Worm (Caenorhabditis elegans) whole organism, midembryonic: Measurements from ENCODE around the gene sma-2.

ENCODE experiments used
- cog-1 ChIP-seq: sonication (generic microtip); optimal IDR thresholded peaks from 2 replicates; lab custom pipeline; 2016; ENCODE audit warnings: missing genetic modification characterization, missing compliant biosample characterization
- flt-1 ChIP-seq: fragments of 200-800 bp; sonication (Bioruptor generic); IDR thresholded peaks from 2 replicates; pipeline ENCODE4 v1.3.6; 2022; ENCODE audit warnings: missing genetic modification characterization, missing compliant biosample characterization
- med-1 ChIP-seq: sonication (generic microtip); optimal IDR thresholded peaks from 2 replicates; lab custom pipeline; 2017; ENCODE audit warnings: missing genetic modification characterization, mild to moderate bottlenecking, missing compliant biosample characterization, antibody characterized with exemption, missing genetic modification reagents; ENCODE audit not compliant: insufficient read depth
- ref-1 ChIP-seq: fragments of 200-800 bp; sonication (Bioruptor generic); conservative IDR thresholded peaks from 2 replicates; pipeline ENCODE4 v1.3.6; 2022; ENCODE audit warnings: missing genetic modification reagents, missing genetic modification characterization, missing compliant biosample characterization
- ztf-23 ChIP-seq: fragments of 200-800 bp; sonication (Bioruptor generic); IDR thresholded peaks from 2 replicates; pipeline ENCODE4 v1.3.6; 2022; ENCODE audit warnings: missing genetic modification reagents, missing genetic modification characterization, missing compliant biosample characterization
- ztf-29 ChIP-seq: fragments of 200-800 bp; sonication (Bioruptor generic); IDR thresholded peaks from 2 replicates; pipeline ENCODE4 v1.3.6; 2022; ENCODE audit warnings: missing genetic modification reagents, missing genetic modification characterization, missing compliant biosample characterization

DNA sequence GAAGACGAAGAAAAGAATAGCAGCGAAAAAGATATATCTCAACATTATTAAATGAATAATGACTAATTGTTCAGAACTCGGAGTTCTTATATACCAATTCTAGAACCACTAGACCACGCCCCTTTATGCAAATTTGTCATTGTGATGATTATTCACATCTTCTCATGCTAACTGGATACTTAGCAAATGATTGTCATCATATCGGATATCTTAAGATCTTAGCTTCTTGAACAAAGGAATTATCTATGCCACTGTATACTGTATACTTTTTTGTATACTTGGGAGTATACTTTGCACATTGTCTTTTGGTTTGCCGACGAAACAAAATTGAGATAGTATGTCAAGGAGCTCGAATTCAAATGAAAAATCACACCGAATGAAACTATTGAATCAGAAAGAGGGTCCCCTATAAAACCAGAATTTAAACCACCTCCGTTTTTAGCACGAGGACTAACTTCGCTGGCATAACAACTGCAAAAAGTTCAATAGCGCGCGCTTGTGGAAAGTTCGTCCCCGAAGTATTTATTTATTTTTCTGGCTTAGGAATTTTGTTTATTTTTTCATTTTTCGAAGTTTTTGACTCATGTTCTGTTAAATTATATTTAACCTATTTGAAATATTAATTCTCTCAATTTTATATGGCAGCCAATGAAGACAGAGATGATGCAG is 49.1 kb upstream of the sma-2 start, which contains the start of the genes sdz-1 and vps-33.1:
- TF ChIP-seq med-1 (GFP tag; lab: Kevin White, UChicago) (no peak), ztf-29 (GFP tag; lab: Robert Waterston, UW) (no peak), ref-1 (no peak), flt-1 (GFP tag; lab: Robert Waterston, UW) (no peak), cog-1 (no peak), ztf-23 (GFP tag; lab: Robert Waterston, UW) (no peak)
